Worm (Caenorhabditis elegans): ENCODE data around the gene K03H1.7.

DNA sequence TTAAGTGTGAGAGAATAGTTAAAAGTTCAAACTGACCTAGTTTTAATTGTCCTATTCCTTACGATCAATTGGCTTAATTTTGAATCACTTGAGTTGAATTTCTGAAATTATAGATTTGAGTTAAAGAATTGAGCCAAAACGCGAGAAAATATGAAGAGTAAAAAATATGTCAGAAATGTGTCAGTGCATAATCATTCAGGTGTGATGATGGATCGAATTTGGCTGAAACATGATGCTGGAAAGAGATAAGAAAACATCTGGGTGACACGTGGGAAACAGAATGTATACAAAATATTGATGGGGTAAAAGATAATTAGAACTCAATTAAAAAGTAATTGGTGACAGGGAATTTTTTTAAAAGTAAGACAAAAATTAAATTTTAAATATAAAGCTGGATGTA lies 26.6 kb downstream of the K03H1.7 start, which contains the start of gene R10E12.2:
- TF ChIP-seq scrt-1 (GFP tag; IDR thresholded peaks at IDR 0.05) (no peak), ama-1 (optimal IDR thresholded peaks at IDR 0.05) (no peak), hnd-1 (tag; optimal IDR thresholded peaks at IDR 0.05) (no peak), ceh-13 (GFP tag; optimal IDR thresholded peaks at IDR 0.05) (no peak), tra-4 (tag; optimal IDR thresholded peaks at IDR 0.05) (no peak), flt-1 (GFP tag; IDR thresholded peaks at IDR 0.05) (no peak), ets-7 (tag; optimal IDR thresholded peaks at IDR 0.05) (no peak), sea-1 (GFP tag; conservative IDR thresholded peaks at IDR 0.05) (no peak), tbx-11 (GFP tag; IDR thresholded peaks at IDR 0.05) (no peak), F13C5.2 (tag; optimal IDR thresholded peaks at IDR 0.05) (no peak)
